Worm (Caenorhabditis elegans): Measurements from ENCODE around the gene Y57G11C.42.

ce11 chrIV:14729272-14729671 is 947 bp downstream of the Y57G11C.42 start:
- TF ChIP-seq tab-1 (GFP tag; IDR thresholded peaks at IDR 0.05) (no peak), cog-1 (tag; optimal IDR thresholded peaks at IDR 0.05) (no peak), flt-1 (GFP tag; IDR thresholded peaks at IDR 0.05) (no peak)
